Fruit fly (Drosophila melanogaster): ENCODE data around the gene CG9147.

The CG9147 gene

dm6 chr2L:6065823-6066222 is at the start of gene CG9147, which contains the start of gene Fbw5 (continued):
- peak; percentile 96 for TF ChIP-seq ssp (GFP tag; IDR thresholded peaks at IDR 0.05)
- peak; percentile 96 for TF ChIP-seq CG9215 (GFP tag; IDR thresholded peaks at IDR 0.05)
- peak; percentile 99 for TF ChIP-seq croc (GFP tag; conservative IDR thresholded peaks at IDR 0.05)
- TF ChIP-seq trem (tag; optimal IDR thresholded peaks at IDR 0.05): peak; percentile 97
- TF ChIP-seq MBD-R2 (GFP tag; IDR thresholded peaks at IDR 0.05): peak; percentile 100
- TF ChIP-seq CG7786 (GFP tag; optimal IDR thresholded peaks at IDR 0.05): peak; percentile 99
- TF ChIP-seq ttk (GFP tag; IDR thresholded peaks at IDR 0.05): peak; percentile 100
- peak; percentile 99 for TF ChIP-seq ham (GFP tag; IDR thresholded peaks at IDR 0.05)
- TF ChIP-seq mirr (GFP tag; optimal IDR thresholded peaks at IDR 0.05): peak; percentile 97
- TF ChIP-seq D19B (GFP tag; optimal IDR thresholded peaks at IDR 0.05): peak; percentile 100
- peak; percentile 99 for TF ChIP-seq sim (GFP tag; IDR thresholded peaks at IDR 0.05)
- peak; percentile 99 for TF ChIP-seq schlank (tag; optimal IDR thresholded peaks at IDR 0.05)
- peak; percentile 63; the same call in 1 of the 3 replicates for TF ChIP-seq CG6791 (GFP tag; IDR thresholded peaks at IDR 0.05; ENCODE audit: partially characterized antibody)
- TF ChIP-seq CG10274 (GFP tag; optimal IDR thresholded peaks at IDR 0.05): peak; percentile 95
- TF ChIP-seq otp (GFP tag; IDR thresholded peaks at IDR 0.05): peak; percentile 100
- peak; percentile 46; the same call in 1 of the 3 replicates for TF ChIP-seq CG16813 (GFP tag; IDR thresholded peaks at IDR 0.05; ENCODE audit: partially characterized antibody)
- TF ChIP-seq lmd (GFP tag; IDR thresholded peaks at IDR 0.05): peak; percentile 100
- TF ChIP-seq tio (GFP tag; optimal IDR thresholded peaks at IDR 0.05): peak; percentile 100
- TF ChIP-seq CG12769 (tag; optimal IDR thresholded peaks at IDR 0.05): peak; percentile 100
- peak; percentile 99 for TF ChIP-seq CG11398 (GFP tag; optimal IDR thresholded peaks at IDR 0.05)
- TF ChIP-seq gsb (GFP tag; IDR thresholded peaks at IDR 0.05): peak; percentile 99
- peak; percentile 99 for TF ChIP-seq Usf (GFP tag; optimal IDR thresholded peaks at IDR 0.05)
- TF ChIP-seq CG8944 (GFP tag; optimal IDR thresholded peaks at IDR 0.05): peak; percentile 99
- TF ChIP-seq GATAe (GFP tag; conservative IDR thresholded peaks at IDR 0.05): peak; percentile 97
- peak; percentile 99 for TF ChIP-seq CG6272 (GFP tag; IDR thresholded peaks at IDR 0.05)
- no peak for TF ChIP-seq fru (optimal IDR thresholded peaks at IDR 0.05)
- TF ChIP-seq H2.0 (GFP tag; IDR thresholded peaks at IDR 0.05): peak; percentile 100
- peak; percentile 18; the same call in 1 of the 2 replicates for TF ChIP-seq inv (GFP tag; IDR thresholded peaks at IDR 0.05; ENCODE audit: partially characterized antibody)
- peak; percentile 100 for TF ChIP-seq Ets65A (GFP tag)
- peak; percentile 93 for TF ChIP-seq CG6765 (GFP tag; optimal IDR thresholded peaks at IDR 0.05)
- peak; percentile 97 for TF ChIP-seq ab (GFP tag; optimal IDR thresholded peaks at IDR 0.05)
- peak; percentile 100 for TF ChIP-seq Xbp1 (GFP tag; optimal IDR thresholded peaks at IDR 0.05)
- TF ChIP-seq aop (GFP tag; IDR thresholded peaks at IDR 0.05): peak; percentile 96
- peak; percentile 75 for TF ChIP-seq Sry-β (GFP tag; optimal IDR thresholded peaks at IDR 0.05)
- peak; percentile 100 for TF ChIP-seq CG11695 (GFP tag; IDR thresholded peaks at IDR 0.05)
- TF ChIP-seq MTF-1 (GFP tag; optimal IDR thresholded peaks at IDR 0.05; ENCODE audit: borderline replicate concordance): peak; percentile 97
- peak; percentile 84 for TF ChIP-seq CG7928 (GFP tag; optimal IDR thresholded peaks at IDR 0.05)
- TF ChIP-seq Xrp1 (GFP tag; IDR thresholded peaks at IDR 0.05): peak; percentile 100
- peak; percentile 100 for TF ChIP-seq CG17328 (GFP tag; IDR thresholded peaks at IDR 0.05)
- peak; percentile 98 for TF ChIP-seq CG4404 (GFP tag; IDR thresholded peaks at IDR 0.05)
- TF ChIP-seq zf30C (GFP tag; optimal IDR thresholded peaks at IDR 0.05): no peak
- peak; percentile 100 for TF ChIP-seq PHDP (tag; optimal IDR thresholded peaks at IDR 0.05)
- peak; percentile 98 for TF ChIP-seq Lim3 (GFP tag; IDR thresholded peaks at IDR 0.05)
- TF ChIP-seq CG13123 (GFP tag; optimal IDR thresholded peaks at IDR 0.05): peak; percentile 99
- no peak for TF ChIP-seq sc (optimal IDR thresholded peaks at IDR 0.05)
- TF ChIP-seq sc (GFP tag; optimal IDR thresholded peaks at IDR 0.05): peak; percentile 99
- TF ChIP-seq Asciz (GFP tag; optimal IDR thresholded peaks at IDR 0.05): peak; percentile 99
- peak; percentile 96 for TF ChIP-seq CG31224 (GFP tag; IDR thresholded peaks at IDR 0.05)
- peak; percentile 98 for TF ChIP-seq MESR4 (GFP tag; optimal IDR thresholded peaks at IDR 0.05)
- TF ChIP-seq hbn (GFP tag; IDR thresholded peaks at IDR 0.05; ENCODE audit: partially characterized antibody): 0 out of 2 replicates have a peak, but pooled peaks have one; percentile 51
- TF ChIP-seq CrebB (tag; optimal IDR thresholded peaks at IDR 0.05): peak; percentile 100
- TF ChIP-seq kay (GFP tag; optimal IDR thresholded peaks at IDR 0.05): peak; percentile 99

All from whole organism, embryonic.